Worm (Caenorhabditis elegans): ENCODE results near the gene Y46H3C.7.

DNA sequence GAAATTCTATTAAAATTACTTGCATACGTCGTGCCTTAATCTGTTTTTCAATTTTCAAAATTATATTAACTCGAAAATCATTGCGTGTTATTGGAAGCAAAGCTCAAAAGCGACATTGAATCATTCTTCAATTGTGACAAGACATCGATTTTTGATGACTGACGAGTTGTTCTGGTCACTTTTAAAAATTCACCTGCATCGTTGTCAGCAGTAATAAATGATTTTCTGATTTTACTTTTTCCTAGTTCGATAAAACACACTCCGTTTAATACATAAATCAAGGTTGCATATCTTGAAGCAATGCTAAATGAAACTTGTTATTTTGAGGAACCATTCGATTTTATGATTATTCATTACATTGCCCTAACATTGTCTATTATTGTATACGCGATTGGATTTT lies 11.5 kb downstream of the Y46H3C.7 start, which contains the start of gene srh-3:
- TF ChIP-seq egl-18 (GFP tag; IDR thresholded peaks at IDR 0.05) = no peak
- no peak for TF ChIP-seq hmg-1.2 (GFP tag; IDR thresholded peaks at IDR 0.05)
- TF ChIP-seq tlf-1 (GFP tag; optimal IDR thresholded peaks at IDR 0.05) = no peak
- no peak for TF ChIP-seq zfh-2 (GFP tag; conservative IDR thresholded peaks at IDR 0.05)
- no peak for TF ChIP-seq lir-1 (GFP tag; conservative IDR thresholded peaks at IDR 0.05)
- TF ChIP-seq attf-6 (GFP tag; IDR thresholded peaks at IDR 0.05) = no peak

All from whole organism, young adult.